Fruit fly (Drosophila melanogaster) whole organism, pupa: ENCODE measurements around the gene btz.

ENCODE experiments used
- CG17806 ChIP-seq: fragments of 200-800 bp; sonication (Bioruptor generic); optimal IDR thresholded peaks from 2 replicates; lab custom pipeline; 2018; ENCODE audit warnings: missing biosample characterization, mild to moderate bottlenecking, missing genetic modification characterization, moderate library complexity
- CG34367 ChIP-seq: fragments of 200-800 bp; sonication (Bioruptor generic); optimal IDR thresholded peaks from 2 replicates; lab custom pipeline; 2018; ENCODE audit warnings: missing biosample characterization, mild to moderate bottlenecking, missing genetic modification characterization
- CG4496 ChIP-seq: fragments of 200-800 bp; sonication (Bioruptor generic); IDR thresholded peaks from 3 replicates; pipeline ENCODE4 v1.3.6; 2022; ENCODE audit warnings: missing biosample characterization, missing genetic modification characterization
- CG8159 ChIP-seq: fragments of 200-800 bp; sonication (Bioruptor generic); optimal IDR thresholded peaks from 3 replicates; lab custom pipeline; 2018; ENCODE audit warnings: missing biosample characterization, mild to moderate bottlenecking, missing genetic modification characterization, moderate library complexity
- EcR ChIP-seq: fragments of 200-800 bp; sonication (Bioruptor generic); optimal IDR thresholded peaks from 3 replicates; lab custom pipeline; 2019; ENCODE audit warnings: missing biosample characterization, missing genetic modification characterization, mild to moderate bottlenecking, moderate library complexity, missing genetic modification reagents
- Ets98B ChIP-seq: fragments of 200-800 bp; sonication (Bioruptor generic); IDR thresholded peaks from 2 replicates; pipeline ENCODE4 v1.3.6; 2022; ENCODE audit warnings: missing biosample characterization, missing genetic modification characterization
- Pif1A ChIP-seq: fragments of 200-800 bp; sonication (Bioruptor generic); optimal IDR thresholded peaks from 3 replicates; lab custom pipeline; 2016; ENCODE audit warnings: missing biosample characterization, missing genetic modification characterization
- rn ChIP-seq: fragments of 200-800 bp; sonication (Bioruptor generic); IDR thresholded peaks from 2 replicates; pipeline ENCODE4 v1.3.6; 2022; ENCODE audit warnings: missing biosample characterization, missing genetic modification characterization

DNA sequence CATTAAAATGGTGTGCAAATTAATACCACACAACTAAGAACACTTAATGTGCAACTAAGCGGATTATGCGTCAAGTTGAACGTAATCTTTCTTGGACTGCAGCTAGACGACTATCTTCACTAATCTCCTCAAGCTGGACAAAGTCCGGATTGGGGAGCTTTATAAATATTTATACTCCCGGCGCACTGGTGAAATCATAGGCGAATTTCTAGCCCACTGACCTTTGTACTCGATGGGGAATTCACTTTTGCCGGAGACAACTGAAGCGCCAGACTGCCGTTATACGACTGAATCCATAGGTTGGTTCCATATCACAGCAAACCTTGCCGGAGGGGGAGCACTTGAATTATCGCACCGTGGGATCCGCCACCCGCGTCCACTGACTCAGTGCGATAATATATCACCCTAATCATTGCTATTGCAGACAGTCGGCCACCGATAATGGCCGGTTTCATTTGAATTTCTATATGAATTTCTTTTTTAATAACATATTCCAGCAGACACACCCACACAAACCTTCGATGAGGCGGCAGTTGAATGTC, 5.9 kb downstream of the btz start:
- TF ChIP-seq EcR (GFP tag; lab: Kevin White, UChicago) (no peak), CG4496 (GFP tag; lab: Robert Waterston, UW) (no peak), CG8159 (tag; lab: Kevin White, UChicago) (no peak), CG17806 (tag; lab: Kevin White, UChicago) (no peak), rn (GFP tag; lab: Robert Waterston, UW) (no peak), CG34367 (no peak), Pif1A (GFP tag; lab: Kevin White, UChicago) (no peak), Ets98B (GFP tag; lab: Robert Waterston, UW) (0 out of 2 replicates have a peak, but pooled peaks have one; percentile 33)
